Fruit fly (Drosophila melanogaster): ENCODE data around the gene alt.

alt gene

DNA sequence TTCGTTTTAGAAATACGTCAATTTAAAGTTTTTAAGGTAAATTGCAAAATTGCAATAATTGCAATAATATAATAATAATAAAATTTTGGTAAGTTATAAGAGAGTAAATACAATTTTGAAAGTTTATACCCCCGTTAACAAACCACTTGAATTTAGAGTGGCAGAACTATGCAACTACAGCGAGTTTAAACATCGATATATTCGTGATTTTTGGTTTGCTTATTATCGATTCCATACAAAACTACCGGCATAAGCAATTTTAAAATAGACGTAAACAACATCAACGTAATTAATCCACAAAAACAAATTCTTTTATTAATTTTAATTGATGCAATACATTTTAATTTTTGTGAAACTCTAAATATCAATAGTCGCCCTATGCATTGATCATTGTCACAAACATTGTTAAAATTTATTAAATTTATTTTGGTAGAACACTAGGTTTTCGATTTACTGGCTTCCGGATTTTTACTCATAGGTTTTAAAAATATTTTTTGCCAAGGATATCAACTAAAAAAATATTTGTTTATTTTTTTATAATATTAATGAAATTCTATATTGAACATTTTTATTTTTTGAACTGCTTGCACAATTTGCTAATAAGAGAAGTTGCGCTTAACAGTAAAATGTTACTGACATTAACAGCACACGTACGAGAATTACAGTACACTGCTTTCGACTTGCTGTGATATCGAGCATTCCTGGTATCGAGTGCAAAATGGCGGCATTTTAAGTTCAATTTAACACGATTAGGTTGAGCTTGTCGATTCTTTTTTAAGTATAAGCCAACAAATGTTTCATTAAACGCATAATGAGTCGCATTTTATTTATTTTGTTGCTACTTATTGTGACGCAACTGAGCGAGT is 36.7 kb upstream of the alt start, which contains the start of gene Pxt (continued):
- TF ChIP-seq CG9437 (GFP tag; optimal IDR thresholded peaks at IDR 0.05) (peak; percentile 93), CG4360 (GFP tag; IDR thresholded peaks at IDR 0.05) (no peak)

DNA sequence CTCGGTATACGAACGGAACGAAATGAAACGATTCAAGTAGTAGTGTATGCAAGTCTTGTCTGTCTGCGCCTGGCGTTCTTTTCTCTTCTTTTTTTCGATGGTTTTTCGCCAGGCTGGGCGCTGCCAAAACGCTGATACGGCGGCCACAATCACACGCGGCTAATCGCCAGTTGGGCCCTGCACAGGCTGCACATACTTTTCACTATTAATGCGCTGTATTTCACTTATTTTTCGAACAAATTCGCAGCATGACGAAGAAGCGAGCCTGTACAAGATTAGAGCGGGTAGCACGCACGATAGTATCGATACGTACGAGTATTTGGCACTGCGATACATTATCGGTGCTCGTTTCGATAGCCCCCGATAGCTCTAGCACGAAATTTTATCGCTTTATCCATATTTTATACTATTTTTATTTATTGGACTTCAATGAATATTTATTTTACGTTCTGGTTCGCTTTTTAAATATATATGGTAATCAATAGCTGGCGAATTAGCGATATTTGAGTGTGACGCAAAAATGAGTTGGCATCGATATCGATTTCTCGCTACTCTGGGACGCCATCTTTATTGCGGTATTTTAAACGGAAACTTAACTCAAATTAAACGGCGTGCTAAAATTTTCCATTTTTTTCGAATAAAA is 35.9 kb upstream of the alt start, which contains the start of gene osa:
Gene osa, minus strand, starts transcription at position 300 of the 643 bp plus-strand sequence.
- TF ChIP-seq CG2116 (GFP tag; optimal IDR thresholded peaks at IDR 0.05) = peak; percentile 92
- TF ChIP-seq CG14860 (GFP tag; IDR thresholded peaks at IDR 0.05; ENCODE audit: partially characterized antibody) = no peak
- TF ChIP-seq ken (GFP tag; IDR thresholded peaks at IDR 0.05) = no peak
- TF ChIP-seq Sry-δ (GFP tag; optimal IDR thresholded peaks at IDR 0.05) = peak; percentile 94
- TF ChIP-seq Meics (GFP tag; optimal IDR thresholded peaks at IDR 0.05) = peak; percentile 10
- peak; percentile 33 for TF ChIP-seq Max (GFP tag; optimal IDR thresholded peaks at IDR 0.05)
- peak; percentile 23 for TF ChIP-seq corto (GFP tag; optimal IDR thresholded peaks at IDR 0.05)
- TF ChIP-seq Stat92E (GFP tag; optimal IDR thresholded peaks at IDR 0.05) = peak in 1 of 3 experiments; percentile 32
- peak; percentile 66 for TF ChIP-seq sens (GFP tag)
- peak; percentile 39 for TF ChIP-seq Lhr (GFP tag; optimal IDR thresholded peaks at IDR 0.05)
- peak; percentile 30 for TF ChIP-seq CG8924 (tag; optimal IDR thresholded peaks at IDR 0.05)
- peak; percentile 86 for TF ChIP-seq Myb (GFP tag; optimal IDR thresholded peaks at IDR 0.05)
- TF ChIP-seq CG17186 (GFP tag; optimal IDR thresholded peaks at IDR 0.05) = peak; percentile 75
- peak; percentile 12 for TF ChIP-seq Xbp1 (GFP tag; optimal IDR thresholded peaks at IDR 0.05)
- TF ChIP-seq so (GFP tag; IDR thresholded peaks at IDR 0.05) = no peak
- TF ChIP-seq MESR4 (GFP tag; optimal IDR thresholded peaks at IDR 0.05) = peak; percentile 88
- TF ChIP-seq Blimp-1 (GFP tag; optimal IDR thresholded peaks at IDR 0.05) = peak; percentile 4
- TF ChIP-seq Dbx (GFP tag; IDR thresholded peaks at IDR 0.05) = no peak
- TF ChIP-seq Camta (GFP tag; optimal IDR thresholded peaks at IDR 0.05) = peak; percentile 2
- no peak for TF ChIP-seq CG4707 (GFP tag; optimal IDR thresholded peaks at IDR 0.05)
- peak; percentile 54 for TF ChIP-seq lbe (GFP tag; optimal IDR thresholded peaks at IDR 0.05)
- peak; percentile 99 for TF ChIP-seq BEAF-32 (GFP tag; optimal IDR thresholded peaks at IDR 0.05)
- peak; percentile 5 for TF ChIP-seq HmgD (GFP tag; optimal IDR thresholded peaks at IDR 0.05)
- TF ChIP-seq jumu (GFP tag; optimal IDR thresholded peaks at IDR 0.05) = peak; percentile 17
- no peak for TF ChIP-seq HLH3B (GFP tag; IDR thresholded peaks at IDR 0.05)
- TF ChIP-seq CG9609 (GFP tag; optimal IDR thresholded peaks at IDR 0.05) = peak; percentile 9
- TF ChIP-seq pfk (GFP tag; optimal IDR thresholded peaks at IDR 0.05) = peak; percentile 88
- TF ChIP-seq cwo (GFP tag; optimal IDR thresholded peaks at IDR 0.05) = peak; percentile 13
- no peak for TF ChIP-seq CG8388 (GFP tag; optimal IDR thresholded peaks at IDR 0.05)
- no peak for TF ChIP-seq Six4 (GFP tag; optimal IDR thresholded peaks at IDR 0.05)
- peak; percentile 5 for TF ChIP-seq cg (GFP tag; optimal IDR thresholded peaks at IDR 0.05)
- TF ChIP-seq pb (GFP tag; optimal IDR thresholded peaks at IDR 0.05) = no peak
- TF ChIP-seq slbo (GFP tag; IDR thresholded peaks at IDR 0.05) = no peak
- TF ChIP-seq CG9727 (GFP tag; optimal IDR thresholded peaks at IDR 0.05) = peak; percentile 51
- peak; percentile 22 for TF ChIP-seq CG33213 (GFP tag; optimal IDR thresholded peaks at IDR 0.05)
- peak; percentile 43 for TF ChIP-seq nom (GFP tag; optimal IDR thresholded peaks at IDR 0.05)
- peak; percentile 25 for TF ChIP-seq CG2712 (tag; optimal IDR thresholded peaks at IDR 0.05)
- TF ChIP-seq CG13624 (GFP tag; optimal IDR thresholded peaks at IDR 0.05) = peak; percentile 55
- no peak for TF ChIP-seq tup (GFP tag; optimal IDR thresholded peaks at IDR 0.05)
- peak; percentile 4 for TF ChIP-seq gsb-n (tag; optimal IDR thresholded peaks at IDR 0.05)
- no peak for TF ChIP-seq yki (optimal IDR thresholded peaks at IDR 0.05)
- TF ChIP-seq Hmx (GFP tag; optimal IDR thresholded peaks at IDR 0.05) = no peak
- TF ChIP-seq HmgZ (tag; optimal IDR thresholded peaks at IDR 0.05) = peak; percentile 43
- peak; percentile 70; the same call in 1 of the 2 replicates for TF ChIP-seq CG6272 (GFP tag; IDR thresholded peaks at IDR 0.05)
